Fruit fly (Drosophila melanogaster) whole organism, embryonic: ENCODE measurements around the gene niki.
A peak's percentile ranks its signal among the peaks of the same experiment; 100 is the strongest.

ENCODE experiments used
- Awh ChIP-seq: fragments of 200-800 bp; sonication (Bioruptor generic); IDR thresholded peaks from 2 replicates; pipeline ENCODE4, ENCODE4 v1.3.6; 2022; ENCODE audit warnings: missing biosample characterization, missing genetic modification characterization
- B-H1 ChIP-seq: fragments of 200-800 bp; sonication (Bioruptor generic); IDR thresholded peaks from 3 replicates; pipeline ENCODE4 v1.3.6; 2022; ENCODE audit warnings: missing biosample characterization, missing genetic modification characterization
- BtbVII ChIP-seq: fragments of 200-800 bp; sonication (Bioruptor generic); optimal IDR thresholded peaks from 3 replicates; lab custom pipeline; 2017; ENCODE audit warnings: missing biosample characterization, mild to moderate bottlenecking, missing genetic modification characterization
- CG11560 ChIP-seq: fragments of 200-800 bp; sonication (Bioruptor generic); IDR thresholded peaks from 3 replicates; pipeline ENCODE4 v1.3.6; 2022; ENCODE audit warnings: missing biosample characterization, missing genetic modification characterization
- CG12744 ChIP-seq: fragments of 200-800 bp; sonication (Bioruptor generic); optimal IDR thresholded peaks from 2 replicates; lab custom pipeline; 2016; ENCODE audit warnings: missing biosample characterization, missing genetic modification characterization
- CG13894 ChIP-seq: fragments of 200-800 bp; sonication (Bioruptor generic); optimal IDR thresholded peaks from 3 replicates; lab custom pipeline; 2018; ENCODE audit warnings: missing biosample characterization, mild to moderate bottlenecking, missing genetic modification characterization, moderate library complexity
- CG14860 ChIP-seq: fragments of 200-800 bp; sonication (Bioruptor generic); IDR thresholded peaks from 3 replicates; pipeline ENCODE4 v1.3.6; 2022; ENCODE audit warnings: missing biosample characterization, missing genetic modification characterization; ENCODE audit not compliant: partially characterized antibody
- CG17186 ChIP-seq: fragments of 200-800 bp; sonication (Bioruptor generic); optimal IDR thresholded peaks from 3 replicates; lab custom pipeline; 2017; ENCODE audit warnings: missing biosample characterization, missing genetic modification reagents, missing genetic modification characterization
- CG17359 ChIP-seq: fragments of 200-800 bp; sonication (Bioruptor generic); optimal IDR thresholded peaks from 3 replicates; lab custom pipeline; 2018; ENCODE audit warnings: missing biosample characterization, mild to moderate bottlenecking, missing genetic modification characterization, moderate library complexity
- CG18262 ChIP-seq: fragments of 200-800 bp; optimal IDR thresholded peaks from 3 replicates; lab custom pipeline; 2019; ENCODE audit warnings: missing biosample characterization, mild to moderate bottlenecking, missing genetic modification characterization, moderate library complexity
- CG18764 ChIP-seq: fragments of 200-800 bp; sonication (Bioruptor generic); optimal IDR thresholded peaks from 3 replicates; lab custom pipeline; 2016; ENCODE audit warnings: missing biosample characterization, missing genetic modification characterization
- CG2678 ChIP-seq: fragments of 200-800 bp; sonication (Bioruptor generic); optimal IDR thresholded peaks from 3 replicates; lab custom pipeline; 2019; ENCODE audit warnings: missing biosample characterization, mild to moderate bottlenecking, missing genetic modification characterization, moderate library complexity
- CG3065 ChIP-seq: fragments of 200-800 bp; sonication (Bioruptor generic); optimal IDR thresholded peaks from 2 replicates; lab custom pipeline; 2016; ENCODE audit warnings: missing biosample characterization, missing genetic modification characterization
- CG3163 ChIP-seq: fragments of 200-800 bp; sonication (Bioruptor generic); optimal IDR thresholded peaks from 3 replicates; lab custom pipeline; 2016; ENCODE audit warnings: missing biosample characterization, missing genetic modification characterization
- CG32532 ChIP-seq: fragments of 200-800 bp; sonication (Bioruptor generic); IDR thresholded peaks from 2 replicates; pipeline ENCODE4 v1.3.6; 2022; ENCODE audit warnings: missing biosample characterization, missing genetic modification characterization
- CG32772 ChIP-seq: fragments of 200-800 bp; sonication (Bioruptor generic); IDR thresholded peaks from 2 replicates; pipeline ENCODE4 v1.3.6; 2022; ENCODE audit warnings: missing biosample characterization, missing genetic modification characterization
- CG6175 ChIP-seq: fragments of 200-800 bp; sonication (Bioruptor generic); IDR thresholded peaks from 3 replicates; pipeline ENCODE4 v1.3.6; 2022; ENCODE audit warnings: missing biosample characterization, missing genetic modification characterization
- CG6791 ChIP-seq: fragments of 200-800 bp; sonication (Bioruptor generic); IDR thresholded peaks from 3 replicates; pipeline ENCODE4 v1.3.6; 2022; ENCODE audit warnings: missing biosample characterization, missing genetic modification characterization; ENCODE audit not compliant: partially characterized antibody
- CG8290 ChIP-seq, 3 experiments: fragments of 200-800 bp; sonication (Bioruptor generic); optimal IDR thresholded peaks; 2 replicates each; lab custom pipeline; 2016 to 2019; ENCODE audit warnings: missing biosample characterization in 3 of 3, missing genetic modification characterization in 3 of 3, mild to moderate bottlenecking in 2 of 3, moderate library complexity in 1 of 3
- CG8359 ChIP-seq: fragments of 200-800 bp; sonication (Bioruptor generic); optimal IDR thresholded peaks from 2 replicates; lab custom pipeline; 2017; ENCODE audit warnings: missing biosample characterization, mild to moderate bottlenecking, missing genetic modification characterization, borderline replicate concordance
- CG9727 ChIP-seq: fragments of 200-800 bp; sonication (Bioruptor generic); optimal IDR thresholded peaks from 3 replicates; lab custom pipeline; 2017; ENCODE audit warnings: missing biosample characterization, mild to moderate bottlenecking, missing genetic modification characterization
- D19A ChIP-seq: fragments of 200-800 bp; optimal IDR thresholded peaks from 3 replicates; lab custom pipeline; 2019; ENCODE audit warnings: missing biosample characterization, mild to moderate bottlenecking, missing genetic modification characterization, moderate library complexity
- Dbx ChIP-seq: fragments of 200-800 bp; sonication (Bioruptor generic); IDR thresholded peaks from 3 replicates; pipeline ENCODE4 v1.3.6; 2022; ENCODE audit warnings: missing biosample characterization, missing genetic modification characterization
- Dek ChIP-seq: fragments of 200-800 bp; sonication (Bioruptor generic); optimal IDR thresholded peaks from 3 replicates; lab custom pipeline; 2019; ENCODE audit warnings: missing biosample characterization, mild to moderate bottlenecking, missing genetic modification characterization, moderate library complexity
- Doc3 ChIP-seq: fragments of 200-800 bp; sonication (Bioruptor generic); IDR thresholded peaks from 3 replicates; pipeline ENCODE4 v1.3.6; 2022; ENCODE audit warnings: missing biosample characterization, missing genetic modification characterization; ENCODE audit not compliant: partially characterized antibody
- Jarid2 ChIP-seq: fragments of 200-800 bp; sonication (Bioruptor generic); optimal IDR thresholded peaks from 3 replicates; lab custom pipeline; 2017; ENCODE audit warnings: mild to moderate bottlenecking, missing biosample characterization, missing genetic modification reagents, missing genetic modification characterization
- Lpt ChIP-seq: fragments of >200 bp; optimal IDR thresholded peaks from 2 replicates; lab custom pipeline; 2018; ENCODE audit warnings: missing biosample characterization, missing genetic modification characterization
- Spps ChIP-seq: fragments of 200-800 bp; sonication (Bioruptor generic); optimal IDR thresholded peaks from 2 replicates; lab custom pipeline; 2018; ENCODE audit warnings: missing biosample characterization, mild to moderate bottlenecking, missing genetic modification characterization
- ase ChIP-seq: fragments of 200-800 bp; sonication (Bioruptor generic); IDR thresholded peaks from 3 replicates; pipeline ENCODE4 v1.3.6; 2022; ENCODE audit warnings: missing biosample characterization, missing genetic modification characterization
- bowl ChIP-seq: fragments of 200-800 bp; sonication (Bioruptor generic); IDR thresholded peaks from 2 replicates; pipeline ENCODE4 v1.3.6; 2022; ENCODE audit warnings: missing biosample characterization, missing genetic modification characterization
- btn ChIP-seq: fragments of 200-800 bp; sonication (Bioruptor generic); optimal IDR thresholded peaks from 2 replicates; lab custom pipeline; 2016; ENCODE audit warnings: missing biosample characterization, missing genetic modification characterization
- cato ChIP-seq: fragments of 200-800 bp; sonication (Bioruptor generic); optimal IDR thresholded peaks from 2 replicates; lab custom pipeline; 2016; ENCODE audit warnings: missing biosample characterization, missing genetic modification characterization, borderline replicate concordance
- chn ChIP-seq: fragments of 200-800 bp; sonication (Bioruptor generic); optimal IDR thresholded peaks from 2 replicates; lab custom pipeline; 2016; ENCODE audit warnings: missing biosample characterization, missing genetic modification characterization
- dimm ChIP-seq: fragments of 200-800 bp; sonication (Bioruptor generic); IDR thresholded peaks from 2 replicates; pipeline ENCODE4 v1.3.6; 2022; ENCODE audit warnings: missing biosample characterization, missing genetic modification characterization
- dmrt99B ChIP-seq: fragments of 200-800 bp; sonication (Bioruptor generic); optimal IDR thresholded peaks from 2 replicates; lab custom pipeline; 2018; ENCODE audit warnings: missing biosample characterization, mild to moderate bottlenecking, missing genetic modification characterization, moderate library complexity
- exex ChIP-seq: fragments of 200-800 bp; sonication (Bioruptor generic); optimal IDR thresholded peaks from 4 replicates; lab custom pipeline; 2018; ENCODE audit warnings: missing biosample characterization, mild to moderate bottlenecking, missing genetic modification characterization, moderate library complexity
- fu2 ChIP-seq: fragments of 200-800 bp; sonication (Bioruptor generic); optimal IDR thresholded peaks from 2 replicates; lab custom pipeline; 2016; ENCODE audit warnings: missing biosample characterization, missing genetic modification characterization
- gro ChIP-seq: fragments of 200-800 bp; sonication (Bioruptor generic); optimal IDR thresholded peaks from 2 replicates; lab custom pipeline; 2016; ENCODE audit warnings: missing biosample characterization, missing genetic modification characterization
- insv ChIP-seq, 2 experiments: fragments of 200-800 bp; sonication (Bioruptor generic); optimal IDR thresholded peaks; 3 replicates each; lab custom pipeline; 2016 to 2018; ENCODE audit warnings: missing biosample characterization in 2 of 2, missing genetic modification characterization in 2 of 2
- lola ChIP-seq, 3 experiments: fragments of >200 bp in 2 of 3; fragments of 200-800 bp in 1 of 3; sonication (Bioruptor generic) in 1 of 3; optimal IDR thresholded peaks; 2 replicates each; lab custom pipeline; 2017 to 2019; ENCODE audit warnings: missing biosample characterization in 3 of 3, missing genetic modification characterization in 3 of 3, mild to moderate bottlenecking in 1 of 3, moderate library complexity in 1 of 3
- maf-S ChIP-seq: fragments of 200-800 bp; sonication (Bioruptor generic); optimal IDR thresholded peaks from 2 replicates; lab custom pipeline; 2016; ENCODE audit warnings: missing biosample characterization, missing genetic modification characterization
- pita ChIP-seq: fragments of 200-800 bp; sonication (Bioruptor generic); optimal IDR thresholded peaks from 2 replicates; lab custom pipeline; 2017; ENCODE audit warnings: missing biosample characterization, mild to moderate bottlenecking, missing genetic modification characterization
- pum ChIP-seq: fragments of 200-800 bp; sonication (Bioruptor generic); optimal IDR thresholded peaks from 2 replicates; lab custom pipeline; 2016; ENCODE audit warnings: missing biosample characterization, missing genetic modification characterization
- repo ChIP-seq: fragments of 200-800 bp; sonication (Bioruptor generic); optimal IDR thresholded peaks from 2 replicates; lab custom pipeline; 2016; ENCODE audit warnings: missing biosample characterization, missing genetic modification characterization
- row ChIP-seq: fragments of 200-800 bp; sonication (Bioruptor generic); IDR thresholded peaks from 3 replicates; pipeline ENCODE4 v1.3.6; 2022; ENCODE audit warnings: missing biosample characterization, missing genetic modification characterization
- slp2 ChIP-seq: fragments of 200-800 bp; sonication (Bioruptor generic); optimal IDR thresholded peaks from 2 replicates; lab custom pipeline; 2016; ENCODE audit warnings: missing biosample characterization, missing genetic modification characterization
- tna ChIP-seq: fragments of 200-800 bp; sonication (Bioruptor generic); IDR thresholded peaks from 2 replicates; pipeline ENCODE4 v1.3.6; 2022; ENCODE audit warnings: missing biosample characterization, missing genetic modification characterization; ENCODE audit not compliant: partially characterized antibody
- zfh2 ChIP-seq: fragments of 200-800 bp; sonication (Bioruptor generic); optimal IDR thresholded peaks from 2 replicates; lab custom pipeline; 2016; ENCODE audit warnings: missing biosample characterization, missing genetic modification characterization

niki gene

dm6 chr3R:24810844-24811625 lies 14.4 kb downstream of the niki start (continued):
- peak; percentile 72 for TF ChIP-seq CG18764 (GFP tag; lab: Kevin White, UChicago)
- TF ChIP-seq pum (GFP tag; lab: Kevin White, UChicago) = peak; percentile 67
- peak; percentile 65 for TF ChIP-seq cato (GFP tag; lab: Kevin White, UChicago)
- TF ChIP-seq maf-S (GFP tag; lab: Kevin White, UChicago) = peak; percentile 80
- TF ChIP-seq CG32532 = peak; percentile 95
- TF ChIP-seq Dbx (GFP tag; lab: Robert Waterston, UW) = peak; percentile 90
- peak; percentile 82 for TF ChIP-seq CG32772 (GFP tag; lab: Robert Waterston, UW)
- peak; percentile 71 for TF ChIP-seq CG9727 (GFP tag; lab: Kevin White, UChicago)
- no peak for TF ChIP-seq CG14860 (GFP tag; lab: Robert Waterston, UW)
- peak; percentile 86 for TF ChIP-seq Awh
- TF ChIP-seq zfh2 (GFP tag; lab: Kevin White, UChicago) = peak; percentile 89
- peak; percentile 93 for TF ChIP-seq row (GFP tag; lab: Robert Waterston, UW)
- TF ChIP-seq CG12744 (GFP tag; lab: Kevin White, UChicago) = peak; percentile 82
- peak; percentile 78 for TF ChIP-seq slp2
- no peak for TF ChIP-seq Doc3 (GFP tag; lab: Robert Waterston, UW)
- peak; percentile 75 for TF ChIP-seq Jarid2 (GFP tag; lab: Kevin White, UChicago)
- peak; percentile 81 for TF ChIP-seq CG18262 (tag; lab: Kevin White, UChicago)
- peak; percentile 87 for TF ChIP-seq Dek (tag; lab: Kevin White, UChicago)
- peak; percentile 84 for TF ChIP-seq fu2 (GFP tag; lab: Kevin White, UChicago)
- no peak for TF ChIP-seq tna (GFP tag; lab: Robert Waterston, UW)
- TF ChIP-seq BtbVII (GFP tag; lab: Kevin White, UChicago) = peak; percentile 89
- peak; percentile 87 for TF ChIP-seq B-H1 (GFP tag; lab: Robert Waterston, UW)
- peak; percentile 78 for TF ChIP-seq repo (GFP tag; lab: Kevin White, UChicago)
- TF ChIP-seq chn (GFP tag; lab: Kevin White, UChicago) = peak; percentile 75
- TF ChIP-seq Spps = peak; percentile 47
- TF ChIP-seq btn (GFP tag; lab: Kevin White, UChicago) = peak; percentile 73
- TF ChIP-seq pita (GFP tag; lab: Kevin White, UChicago) = no peak
- TF ChIP-seq CG2678 (tag; lab: Kevin White, UChicago) = peak; percentile 93
- peak; percentile 33 for TF ChIP-seq CG17186
- no peak for TF ChIP-seq CG8359 (GFP tag; lab: Kevin White, UChicago)
- TF ChIP-seq CG11560 (tag; lab: Robert Waterston, UW) = peak; percentile 76; the same call in 2 of the 3 replicates
- peak; percentile 93 for TF ChIP-seq CG17359 (tag; lab: Kevin White, UChicago)
- TF ChIP-seq Lpt = no peak
- peak; percentile 91 for TF ChIP-seq gro (GFP tag; lab: Kevin White, UChicago)
- no peak for TF ChIP-seq insv (GFP tag; optimal IDR thresholded peaks at IDR 0.05; lab: Kevin White, UChicago)
- no peak for TF ChIP-seq CG3065 (GFP tag; lab: Kevin White, UChicago)
- TF ChIP-seq dimm (GFP tag; lab: Robert Waterston, UW) = peak; percentile 67
- peak in 1 of 3 experiments; percentile 38 for TF ChIP-seq lola (GFP tag; optimal IDR thresholded peaks at IDR 0.05; lab: Kevin White, UChicago)
- no peak for TF ChIP-seq CG6791 (GFP tag; lab: Robert Waterston, UW)
- no peak for TF ChIP-seq dmrt99B (tag; lab: Kevin White, UChicago)
- peak; percentile 79 for TF ChIP-seq CG13894 (tag; lab: Kevin White, UChicago)
- TF ChIP-seq exex = peak; percentile 62
- peak; percentile 90 for TF ChIP-seq ase (GFP tag; lab: Robert Waterston, UW)
- TF ChIP-seq D19A (tag; lab: Kevin White, UChicago) = peak; percentile 83
- peak; percentile 61 for TF ChIP-seq CG3163 (GFP tag; lab: Kevin White, UChicago)
- TF ChIP-seq CG6175 (GFP tag; lab: Robert Waterston, UW) = peak; percentile 79; the same call in 2 of the 3 replicates
- TF ChIP-seq bowl (GFP tag; lab: Robert Waterston, UW) = peak; percentile 65; the same call in 1 of the 2 replicates
- TF ChIP-seq CG8290 (GFP tag; optimal IDR thresholded peaks at IDR 0.05; lab: Kevin White, UChicago) = peak; percentile 8
- TF ChIP-seq CG8290 (tag; optimal IDR thresholded peaks at IDR 0.05; lab: Kevin White, UChicago) = peak in 1 of 2 experiments; percentile 98
